Worm (Caenorhabditis elegans) whole organism, late embryonic: ENCODE measurements around the gene mpz-3.

Experiments
- F13H6.1 ChIP-seq: sonication (generic microtip); optimal IDR thresholded peaks from 2 replicates; lab custom pipeline; 2016; ENCODE audit warnings: missing genetic modification characterization, missing compliant biosample characterization
- Y22D7AL.16 ChIP-seq: sonication (generic microtip); optimal IDR thresholded peaks from 2 replicates; lab custom pipeline; 2016; ENCODE audit warnings: missing genetic modification characterization, missing compliant biosample characterization
- ceh-34 ChIP-seq: sonication (generic microtip); optimal IDR thresholded peaks from 2 replicates; lab custom pipeline; 2016; ENCODE audit warnings: mild to moderate bottlenecking, missing genetic modification characterization, missing compliant biosample characterization
- ets-4 ChIP-seq: sonication (generic microtip); optimal IDR thresholded peaks from 2 replicates; lab custom pipeline; 2016; ENCODE audit warnings: missing genetic modification characterization, missing compliant biosample characterization
- hlh-6 ChIP-seq: sonication (generic microtip); optimal IDR thresholded peaks from 2 replicates; lab custom pipeline; 2016; ENCODE audit warnings: missing genotype, missing genetic modification characterization, missing compliant biosample characterization
- lim-6 ChIP-seq: sonication (generic microtip); optimal IDR thresholded peaks from 2 replicates; lab custom pipeline; 2016; ENCODE audit warnings: missing genetic modification characterization, missing compliant biosample characterization
- odd-2 ChIP-seq: sonication (generic microtip); optimal IDR thresholded peaks from 2 replicates; lab custom pipeline; 2017; ENCODE audit warnings: antibody characterized with exemption, mild to moderate bottlenecking, missing genetic modification characterization, missing compliant biosample characterization
- pqm-1 ChIP-seq: sonication (generic microtip); optimal IDR thresholded peaks from 2 replicates; lab custom pipeline; 2016; ENCODE audit warnings: missing genetic modification characterization, missing compliant biosample characterization
- rnt-1 ChIP-seq: sonication (generic microtip); optimal IDR thresholded peaks from 2 replicates; lab custom pipeline; 2016; ENCODE audit warnings: missing genetic modification characterization, missing compliant biosample characterization
- unc-55 ChIP-seq: sonication (generic microtip); optimal IDR thresholded peaks from 2 replicates; lab custom pipeline; 2017; ENCODE audit warnings: missing biosample characterization, missing genetic modification reagents, missing genetic modification characterization

- no peak for TF ChIP-seq ceh-34 (tag; lab: Kevin White, UChicago)
- no peak for TF ChIP-seq Y22D7AL.16 (tag; lab: Kevin White, UChicago)
- no peak for TF ChIP-seq F13H6.1 (tag; lab: Kevin White, UChicago)
- no peak for TF ChIP-seq ets-4 (tag; lab: Kevin White, UChicago)
- no peak for TF ChIP-seq odd-2 (tag; lab: Kevin White, UChicago)
- no peak for TF ChIP-seq hlh-6 (tag; lab: Kevin White, UChicago)
- TF ChIP-seq pqm-1 (tag; lab: Kevin White, UChicago), result no peak
- no peak for TF ChIP-seq rnt-1 (tag; lab: Kevin White, UChicago)
- TF ChIP-seq lim-6 (tag; lab: Kevin White, UChicago), result no peak
- no peak for TF ChIP-seq unc-55 (GFP tag; lab: Kevin White, UChicago)
Observed at ce11 chrII:6561300-6561699, 3.9 kb downstream of the mpz-3 start, which contains the start of gene F18C5.10.
